Worm (Caenorhabditis elegans) whole organism, mixed stage, embryonic: Measurements from ENCODE around the gene rmh-2.

Experiments used
- ces-1 ChIP-seq: fragments of 150-350 bp; optimal IDR thresholded peaks from 2 replicates; lab custom pipeline; 2014; ENCODE audit warnings: missing biosample characterization, missing genetic modification reagents, missing genetic modification characterization
- lin-13 ChIP-seq: fragments of 150-350 bp; optimal IDR thresholded peaks from 2 replicates; lab custom pipeline; 2014; ENCODE audit warnings: missing biosample characterization, missing genetic modification characterization
- mep-1 ChIP-seq: fragments of 150-350 bp; optimal IDR thresholded peaks from 2 replicates; lab custom pipeline; 2017; ENCODE audit warnings: missing biosample characterization, missing genetic modification reagents, missing genetic modification characterization, inconsistent platforms
- nhr-237 ChIP-seq: fragments of 150-350 bp; optimal IDR thresholded peaks from 2 replicates; lab custom pipeline; 2014; ENCODE audit warnings: missing biosample characterization, missing genetic modification characterization
- sptf-1 ChIP-seq: sonication (generic microtip); optimal IDR thresholded peaks from 2 replicates; lab custom pipeline; 2017; ENCODE audit warnings: mild to moderate bottlenecking, missing genetic modification characterization, moderate library complexity, missing compliant biosample characterization
- unc-39 ChIP-seq: fragments of 150-350 bp; optimal IDR thresholded peaks from 2 replicates; lab custom pipeline; 2014; ENCODE audit warnings: missing biosample characterization, missing genetic modification characterization
- unc-62 ChIP-seq: fragments of 150-350 bp; optimal IDR thresholded peaks from 2 replicates; lab custom pipeline; 2014; ENCODE audit warnings: missing biosample characterization, missing genetic modification reagents, missing genetic modification characterization

- TF ChIP-seq unc-62 (no peak), ces-1 (GFP tag; lab: Kevin White, UChicago) (peak; percentile 40), nhr-237 (tag; lab: Kevin White, UChicago) (no peak), mep-1 (tag; lab: Kevin White, UChicago) (no peak), unc-39 (tag; lab: Kevin White, UChicago) (no peak), sptf-1 (tag; lab: Kevin White, UChicago) (no peak), lin-13 (no peak)
Observed at ce11 chrV:9974264-9974663, 43.7 kb upstream of the rmh-2 start.
